Fruit fly (Drosophila melanogaster) whole organism, adult: ENCODE measurements around the gene CG46397.

ENCODE experiments used
- CG11617 ChIP-seq: fragments of 200-800 bp; sonication (Bioruptor generic); optimal IDR thresholded peaks from 2 replicates; lab custom pipeline; 2017; ENCODE audit warnings: mild to moderate bottlenecking, missing biosample characterization, missing genetic modification reagents, missing genetic modification characterization
- CG12768 ChIP-seq: fragments of 200-800 bp; sonication (Bioruptor generic); optimal IDR thresholded peaks from 2 replicates; lab custom pipeline; 2017; ENCODE audit warnings: missing biosample characterization, missing genetic modification characterization, mild to moderate bottlenecking, moderate library complexity, missing genetic modification reagents
- CG14711 ChIP-seq: fragments of 200-800 bp; sonication (Bioruptor generic); optimal IDR thresholded peaks from 2 replicates; lab custom pipeline; 2018; ENCODE audit warnings: missing biosample characterization, mild to moderate bottlenecking, missing genetic modification characterization, moderate library complexity
- CG1620 ChIP-seq: fragments of 200-800 bp; sonication (Bioruptor generic); optimal IDR thresholded peaks from 2 replicates; lab custom pipeline; 2016; ENCODE audit warnings: missing biosample characterization, missing genetic modification characterization
- CG33017 ChIP-seq: fragments of 200-800 bp; sonication (Bioruptor generic); optimal IDR thresholded peaks from 2 replicates; lab custom pipeline; 2018; ENCODE audit warnings: missing biosample characterization, mild to moderate bottlenecking, missing genetic modification characterization, moderate library complexity
- CG5204 ChIP-seq: fragments of 200-800 bp; sonication (Bioruptor generic); optimal IDR thresholded peaks from 2 replicates; lab custom pipeline; 2016; ENCODE audit warnings: missing biosample characterization, missing genetic modification characterization
- CG7045 ChIP-seq: fragments of 200-800 bp; sonication (Bioruptor generic); optimal IDR thresholded peaks from 2 replicates; lab custom pipeline; 2017; ENCODE audit warnings: missing biosample characterization, mild to moderate bottlenecking, missing genetic modification characterization
- CG7101 ChIP-seq: fragments of 200-800 bp; sonication (Bioruptor generic); optimal IDR thresholded peaks from 2 replicates; lab custom pipeline; 2018; ENCODE audit warnings: missing biosample characterization, mild to moderate bottlenecking, missing genetic modification characterization, moderate library complexity
- Clk ChIP-seq: fragments of 200-800 bp; sonication (Bioruptor generic); optimal IDR thresholded peaks from 2 replicates; lab custom pipeline; 2017; ENCODE audit warnings: missing biosample characterization, missing genetic modification characterization
- Crg-1 ChIP-seq: fragments of 200-800 bp; sonication (Bioruptor generic); optimal IDR thresholded peaks from 2 replicates; lab custom pipeline; 2016; ENCODE audit warnings: missing biosample characterization, missing genetic modification characterization
- Hr96 ChIP-seq: fragments of 200-800 bp; sonication (Bioruptor generic); optimal IDR thresholded peaks from 2 replicates; lab custom pipeline; 2016; ENCODE audit warnings: missing biosample characterization, missing genetic modification characterization
- Mnt ChIP-seq: fragments of 200-800 bp; sonication (Bioruptor generic); optimal IDR thresholded peaks from 2 replicates; lab custom pipeline; 2016; ENCODE audit warnings: missing biosample characterization, mild to moderate bottlenecking, missing genetic modification characterization
- bab1 ChIP-seq: fragments of 200-800 bp; sonication (Bioruptor generic); optimal IDR thresholded peaks from 3 replicates; lab custom pipeline; 2019; ENCODE audit warnings: missing biosample characterization, mild to moderate bottlenecking, missing genetic modification characterization, moderate library complexity
- cic ChIP-seq: fragments of 200-800 bp; sonication (Bioruptor generic); optimal IDR thresholded peaks from 2 replicates; lab custom pipeline; 2017; ENCODE audit warnings: missing biosample characterization, mild to moderate bottlenecking, missing genetic modification characterization, moderate library complexity
- cnc ChIP-seq, 2 experiments: fragments of >200 bp; optimal IDR thresholded peaks; 2 replicates each; lab custom pipeline; 2017
- kay ChIP-seq: fragments of 200-800 bp; sonication (Bioruptor generic); peaks from one replicate; lab custom pipeline; 2016; ENCODE audit warnings: missing biosample characterization, missing genetic modification characterization, borderline replicate concordance
- ovo ChIP-seq: fragments of 200-800 bp; sonication (Bioruptor generic); optimal IDR thresholded peaks from 2 replicates; lab custom pipeline; 2016; ENCODE audit warnings: missing biosample characterization, missing genetic modification characterization
- pad ChIP-seq: fragments of 200-800 bp; sonication (Bioruptor generic); optimal IDR thresholded peaks from 3 replicates; lab custom pipeline; 2017; ENCODE audit warnings: missing biosample characterization, missing genetic modification characterization, mild to moderate bottlenecking, moderate library complexity, missing genetic modification reagents
- tj ChIP-seq: fragments of 200-800 bp; sonication (Bioruptor generic); optimal IDR thresholded peaks from 3 replicates; lab custom pipeline; 2017; ENCODE audit warnings: missing biosample characterization, mild to moderate bottlenecking, missing genetic modification characterization, moderate library complexity
- toe ChIP-seq: fragments of 200-800 bp; sonication (Bioruptor generic); optimal IDR thresholded peaks from 2 replicates; lab custom pipeline; 2016; ENCODE audit warnings: missing biosample characterization, missing genetic modification characterization

The CG46397 gene

DNA sequence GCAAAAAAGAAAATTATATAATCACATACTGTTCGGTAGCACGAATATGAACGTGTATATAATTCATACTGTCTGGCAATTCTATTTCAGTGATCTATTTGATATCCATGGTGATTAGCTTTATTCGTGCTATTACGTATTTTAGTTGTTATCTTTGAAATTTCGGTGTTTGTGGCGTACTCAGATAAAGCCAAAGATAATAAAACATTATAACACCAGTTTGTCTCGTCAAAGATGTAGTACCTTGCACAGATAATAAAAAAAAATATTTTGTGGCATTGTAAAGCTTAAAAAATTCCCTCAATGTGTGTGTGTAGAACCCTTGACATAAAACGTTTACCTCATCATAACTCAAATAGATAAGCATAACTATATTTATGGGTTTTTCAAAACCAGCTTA is 923 bp downstream of the CG46397 start:
- TF ChIP-seq CG33017 (tag; lab: Kevin White, UChicago) (no peak), kay (GFP tag; lab: Kevin White, UChicago) (peak; percentile 8)

DNA sequence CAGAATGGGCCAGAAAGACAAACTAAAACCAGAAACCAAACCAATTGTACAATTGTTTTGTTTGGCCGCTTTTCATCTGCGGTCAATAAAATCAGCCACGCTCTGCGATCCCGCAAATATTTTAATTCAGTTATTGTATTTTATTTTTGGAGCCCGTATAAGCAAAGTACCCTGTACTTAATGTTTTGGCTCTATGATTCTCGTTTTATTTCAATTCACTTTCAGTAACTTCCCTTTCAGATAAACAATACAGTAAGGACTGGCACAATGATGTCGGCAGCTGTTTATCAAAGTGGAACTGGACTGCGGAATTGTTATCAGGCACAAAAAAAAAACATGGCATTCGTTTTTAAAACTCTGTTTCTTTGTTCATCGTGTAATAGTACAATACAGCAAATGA is 1.6 kb downstream of the CG46397 start:
- TF ChIP-seq kay (GFP tag; lab: Kevin White, UChicago), result no peak
- TF ChIP-seq CG11617 (GFP tag; lab: Kevin White, UChicago), result no peak
- no peak for TF ChIP-seq CG33017 (tag; lab: Kevin White, UChicago)
- no peak for TF ChIP-seq pad (GFP tag; lab: Kevin White, UChicago)
- TF ChIP-seq CG12768 (GFP tag; lab: Kevin White, UChicago), result no peak
- no peak for TF ChIP-seq ovo (GFP tag; lab: Kevin White, UChicago)
- TF ChIP-seq CG7045 (GFP tag; lab: Kevin White, UChicago), result no peak
- TF ChIP-seq Crg-1 (GFP tag; lab: Kevin White, UChicago), result no peak
- TF ChIP-seq cnc (optimal IDR thresholded peaks at IDR 0.05; lab: Kevin White, UChicago), result no peak
- no peak for TF ChIP-seq tj
- no peak for TF ChIP-seq Clk (GFP tag; lab: Kevin White, UChicago)
- TF ChIP-seq CG1620 (GFP tag; lab: Kevin White, UChicago), result no peak
- no peak for TF ChIP-seq Mnt (GFP tag; lab: Kevin White, UChicago)
- TF ChIP-seq CG7101, result no peak
- no peak for TF ChIP-seq Hr96 (GFP tag; lab: Kevin White, UChicago)

DNA sequence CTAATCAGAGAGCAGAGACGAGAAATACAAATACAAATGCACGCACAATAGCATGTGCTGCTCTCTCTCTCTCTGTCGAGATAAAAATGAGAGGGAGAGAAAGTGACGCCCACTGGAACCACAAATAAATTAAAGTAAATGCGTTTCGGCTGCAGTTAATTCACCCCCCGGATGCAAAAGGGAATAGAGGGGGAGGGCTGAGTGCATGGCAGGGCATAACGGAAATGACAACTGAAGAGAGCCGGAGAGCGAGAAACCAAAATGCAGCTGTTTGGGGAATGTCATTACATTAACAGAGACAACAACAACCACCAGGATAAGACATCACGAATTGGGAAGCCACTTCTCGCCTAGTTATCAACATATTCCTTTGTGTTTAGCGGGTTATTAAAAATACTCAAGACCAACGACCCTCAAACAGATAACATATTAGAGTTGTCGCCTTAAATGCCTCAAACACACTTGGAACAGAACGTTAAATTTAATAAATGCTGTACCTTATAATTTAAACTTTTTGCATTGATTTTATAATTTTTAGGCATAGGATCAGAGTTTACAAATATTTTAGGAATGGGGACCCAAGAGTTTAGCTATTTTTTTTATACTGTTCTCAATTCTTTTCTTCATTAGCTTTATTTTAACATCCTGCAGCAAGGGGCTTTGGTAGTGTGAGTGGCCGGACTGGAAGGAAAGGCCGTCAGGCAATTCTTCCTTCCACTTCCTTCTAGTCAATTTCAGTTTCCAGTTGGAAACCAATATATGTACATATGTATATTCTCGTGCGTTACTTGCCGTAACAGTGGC is 3.1 kb downstream of the CG46397 start:
- TF ChIP-seq CG14711 (tag; lab: Kevin White, UChicago), result no peak
- TF ChIP-seq Mnt (GFP tag; lab: Kevin White, UChicago), result peak; percentile 60
- no peak for TF ChIP-seq CG5204 (GFP tag; lab: Kevin White, UChicago)
- no peak for TF ChIP-seq bab1 (GFP tag; lab: Kevin White, UChicago)
- TF ChIP-seq CG11617 (GFP tag; lab: Kevin White, UChicago), result peak; percentile 6
- TF ChIP-seq CG12768 (GFP tag; lab: Kevin White, UChicago), result peak; percentile 22
- TF ChIP-seq Hr96 (GFP tag; lab: Kevin White, UChicago), result no peak
- no peak for TF ChIP-seq CG7045 (GFP tag; lab: Kevin White, UChicago)
- TF ChIP-seq cnc (optimal IDR thresholded peaks at IDR 0.05; lab: Kevin White, UChicago), result no peak
- TF ChIP-seq ovo (GFP tag; lab: Kevin White, UChicago), result peak; percentile 66
- no peak for TF ChIP-seq CG1620 (GFP tag; lab: Kevin White, UChicago)
- TF ChIP-seq cic (GFP tag; lab: Kevin White, UChicago), result peak; percentile 77
- no peak for TF ChIP-seq kay (GFP tag; lab: Kevin White, UChicago)
- no peak for TF ChIP-seq CG33017 (tag; lab: Kevin White, UChicago)
- peak; percentile 77 for TF ChIP-seq pad (GFP tag; lab: Kevin White, UChicago)

DNA sequence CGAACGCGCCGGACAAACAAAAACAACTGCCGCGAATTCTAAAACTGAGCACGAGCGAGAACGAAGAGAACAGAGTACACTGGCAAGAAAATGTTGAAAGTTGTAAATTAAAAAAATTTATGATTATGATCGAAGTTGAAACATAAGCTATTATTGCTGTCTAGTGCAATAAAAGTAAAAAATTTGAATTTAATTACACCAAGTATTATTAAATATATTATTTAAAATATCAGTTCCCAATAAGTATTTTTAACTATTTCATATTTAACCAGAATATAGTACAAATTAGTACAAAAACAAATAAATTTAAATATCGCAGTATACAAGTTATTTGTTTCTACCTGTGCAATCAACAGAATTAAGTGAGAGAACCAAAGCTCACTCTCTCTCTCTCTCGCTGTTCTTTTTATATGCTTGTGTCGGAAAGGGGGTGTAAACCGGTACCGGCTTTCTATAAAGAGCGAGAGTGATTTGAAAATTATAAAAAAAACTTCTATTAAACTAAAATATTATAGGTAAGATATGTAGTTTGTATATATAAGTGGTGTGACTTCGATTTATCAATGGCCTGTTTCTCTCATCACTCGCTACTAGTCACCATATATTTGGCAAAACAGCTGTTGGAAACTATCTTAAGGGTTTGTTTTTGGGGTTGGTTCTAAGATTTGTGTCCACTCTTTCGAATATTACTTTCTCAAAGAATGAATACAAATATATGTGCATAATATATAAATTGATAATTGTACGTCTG is 4.3 kb downstream of the CG46397 start, which contains the start of gene C1GalTA:
Gene C1GalTA (minus strand): TSS at position 33 of the 751 bp plus-strand sequence.
- TF ChIP-seq Mnt (GFP tag; lab: Kevin White, UChicago), result peak; percentile 66
- TF ChIP-seq CG33017 (tag; lab: Kevin White, UChicago), result peak; percentile 99
- TF ChIP-seq CG5204 (GFP tag; lab: Kevin White, UChicago), result peak; percentile 72
- TF ChIP-seq toe (GFP tag; lab: Kevin White, UChicago), result peak; percentile 48
- TF ChIP-seq CG12768 (GFP tag; lab: Kevin White, UChicago), result peak; percentile 98
- TF ChIP-seq Hr96 (GFP tag; lab: Kevin White, UChicago), result peak; percentile 64
- peak; percentile 88 for TF ChIP-seq Clk (GFP tag; lab: Kevin White, UChicago)
- peak; percentile 67 for TF ChIP-seq kay (GFP tag; lab: Kevin White, UChicago)
- peak; percentile 97 for TF ChIP-seq CG14711 (tag; lab: Kevin White, UChicago)
- peak; percentile 84 for TF ChIP-seq tj
- peak; percentile 99 for TF ChIP-seq CG7101
- TF ChIP-seq cic (GFP tag; lab: Kevin White, UChicago), result peak; percentile 91
- TF ChIP-seq pad (GFP tag; lab: Kevin White, UChicago), result peak; percentile 89
- peak; percentile 99 for TF ChIP-seq CG11617 (GFP tag; lab: Kevin White, UChicago)
- no peak for TF ChIP-seq cnc (optimal IDR thresholded peaks at IDR 0.05; lab: Kevin White, UChicago)
- peak; percentile 35 for TF ChIP-seq CG1620 (GFP tag; lab: Kevin White, UChicago)
- TF ChIP-seq CG7045 (GFP tag; lab: Kevin White, UChicago), result peak; percentile 98
- peak; percentile 74 for TF ChIP-seq ovo (GFP tag; lab: Kevin White, UChicago)
- peak; percentile 99 for TF ChIP-seq bab1 (GFP tag; lab: Kevin White, UChicago)
- peak; percentile 90 for TF ChIP-seq Crg-1 (GFP tag; lab: Kevin White, UChicago)
